Worm (Caenorhabditis elegans) whole organism, L2 larva: Measurements from ENCODE around the gene fbxc-32.

Experiments used
- fos-1 ChIP-seq: fragments of 150-350 bp; optimal IDR thresholded peaks from 2 replicates; lab custom pipeline; 2014; ENCODE audit warnings: missing biosample characterization, missing genetic modification characterization
- lin-11 ChIP-seq: fragments of 150-350 bp; sonication (generic microtip); optimal IDR thresholded peaks from 2 replicates; lab custom pipeline; 2014; ENCODE audit warnings: missing biosample characterization, missing genetic modification characterization, inconsistent platforms, mixed read lengths
- lin-13 ChIP-seq: fragments of 150-350 bp; optimal IDR thresholded peaks from 2 replicates; lab custom pipeline; 2014; ENCODE audit warnings: missing biosample characterization, missing genetic modification reagents, missing genetic modification characterization
- nhr-12 ChIP-seq: fragments of 150-350 bp; optimal IDR thresholded peaks from 2 replicates; lab custom pipeline; 2014; ENCODE audit warnings: missing biosample characterization, missing genetic modification characterization
- nhr-237 ChIP-seq: fragments of 150-350 bp; optimal IDR thresholded peaks from 2 replicates; lab custom pipeline; 2014; ENCODE audit warnings: missing biosample characterization, missing genetic modification characterization
- skn-1 ChIP-seq: sonication (generic microtip); optimal IDR thresholded peaks from 2 replicates; lab custom pipeline; 2017; ENCODE audit warnings: missing biosample characterization, missing genetic modification characterization
- sma-3 ChIP-seq: sonication (generic microtip); optimal IDR thresholded peaks from 2 replicates; lab custom pipeline; 2016; ENCODE audit warnings: missing genetic modification reagents, missing genetic modification characterization, missing compliant biosample characterization

- TF ChIP-seq sma-3 (GFP tag; lab: Kevin White, UChicago): no peak
- TF ChIP-seq nhr-237 (tag; lab: Kevin White, UChicago): no peak
- peak; percentile 71 for TF ChIP-seq fos-1 (tag; lab: Kevin White, UChicago)
- no peak for TF ChIP-seq skn-1 (tag; lab: Kevin White, UChicago)
- TF ChIP-seq lin-11 (tag; lab: Kevin White, UChicago): no peak
- TF ChIP-seq lin-13: no peak
- no peak for TF ChIP-seq nhr-12 (tag; lab: Kevin White, UChicago)
Measured at ce11 chrII:943773-944172, 4.2 kb downstream of the fbxc-32 start, which contains the start of gene clec-43.
